Worm (Caenorhabditis elegans): Measurements from ENCODE around the gene Y50E8A.10.

Gene Y50E8A.10

DNA sequence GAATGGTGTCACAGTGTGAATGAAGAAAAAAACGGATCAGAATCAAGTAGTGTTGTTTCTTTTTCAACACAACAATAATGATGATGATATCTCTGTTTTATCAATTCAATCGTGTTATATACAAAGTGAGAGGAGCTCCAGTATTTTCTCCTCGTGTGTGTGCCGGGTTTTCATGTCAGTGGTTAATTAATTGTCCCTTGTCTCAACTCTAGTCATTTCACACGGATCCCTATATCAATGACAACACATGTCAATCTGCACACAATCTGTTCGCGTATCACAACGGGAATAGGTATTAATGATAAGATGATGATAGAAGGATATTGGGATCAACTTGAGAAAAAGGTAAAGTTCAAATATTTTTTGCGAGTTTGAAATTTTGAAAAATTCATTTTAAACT, 20.6 kb downstream of the Y50E8A.10 start:
- no peak for TF ChIP-seq snpc-1.1 (tag; optimal IDR thresholded peaks at IDR 0.05; ENCODE audit: insufficient read depth)
- TF ChIP-seq madf-6 (GFP tag; IDR thresholded peaks at IDR 0.05): no peak
- no peak for TF ChIP-seq nhr-80 (tag; optimal IDR thresholded peaks at IDR 0.05)
- TF ChIP-seq F37B4.10 (GFP tag; IDR thresholded peaks at IDR 0.05): no peak
- no peak for TF ChIP-seq dox-1 (GFP tag; IDR thresholded peaks at IDR 0.05)
- TF ChIP-seq ztf-6 (GFP tag; IDR thresholded peaks at IDR 0.05): no peak
- TF ChIP-seq chd-7 (tag; optimal IDR thresholded peaks at IDR 0.05): no peak
- TF ChIP-seq egl-44 (GFP tag; IDR thresholded peaks at IDR 0.05): no peak
- TF ChIP-seq Y95B8A.8 (GFP tag; IDR thresholded peaks at IDR 0.05): no peak
- no peak for TF ChIP-seq hlh-12 (tag; optimal IDR thresholded peaks at IDR 0.05)
- no peak for TF ChIP-seq F23B12.7 (tag; optimal IDR thresholded peaks at IDR 0.05; ENCODE audit: insufficient read depth)
- TF ChIP-seq lin-26 (GFP tag; IDR thresholded peaks at IDR 0.05): no peak
- no peak for TF ChIP-seq ceh-91 (GFP tag; IDR thresholded peaks at IDR 0.05)
- no peak for TF ChIP-seq gei-17 (GFP tag; optimal IDR thresholded peaks at IDR 0.05)
- no peak for TF ChIP-seq ceh-27 (GFP tag; optimal IDR thresholded peaks at IDR 0.05)
- no peak for TF ChIP-seq mel-28 (tag; optimal IDR thresholded peaks at IDR 0.05; ENCODE audit: borderline replicate concordance)
- no peak for TF ChIP-seq let-607 (tag; optimal IDR thresholded peaks at IDR 0.05)
- TF ChIP-seq ceh-40 (GFP tag; IDR thresholded peaks at IDR 0.05): no peak
- no peak for TF ChIP-seq ceh-100 (GFP tag; IDR thresholded peaks at IDR 0.05)

DNA sequence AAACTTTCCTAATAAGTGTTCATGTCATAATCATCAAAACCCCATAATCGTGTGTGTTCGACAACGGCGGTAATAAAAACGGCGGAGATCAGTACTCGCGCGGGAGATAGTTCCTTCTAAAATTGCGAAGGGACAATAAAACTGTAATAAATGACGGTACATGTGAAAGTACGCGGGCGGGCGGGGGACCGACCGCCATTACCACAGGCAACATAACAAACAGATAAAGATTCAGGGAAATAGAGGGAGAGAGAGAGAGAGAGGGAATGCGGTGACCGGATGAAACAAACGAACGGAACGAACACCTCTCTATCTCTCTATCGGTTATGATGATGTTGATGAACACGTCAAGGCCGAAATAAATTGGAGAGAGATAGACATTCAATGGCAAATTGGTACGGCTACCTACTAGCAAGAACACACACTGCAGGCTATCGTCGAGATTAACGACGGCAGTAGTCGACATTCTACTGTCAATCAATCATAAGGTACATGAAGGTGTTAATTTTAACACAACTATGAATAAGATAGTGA, 26.5 kb downstream of the Y50E8A.10 start:
- TF ChIP-seq aptf-3 (GFP tag; IDR thresholded peaks at IDR 0.05) (no peak), ets-4 (GFP tag; optimal IDR thresholded peaks at IDR 0.05) (no peak), ztf-28 (GFP tag; IDR thresholded peaks at IDR 0.05) (no peak), mxl-1 (tag; optimal IDR thresholded peaks at IDR 0.05) (no peak), F52B5.7 (tag; optimal IDR thresholded peaks at IDR 0.05) (no peak), lin-54 (GFP tag; optimal IDR thresholded peaks at IDR 0.05) (no peak), mel-28 (tag; optimal IDR thresholded peaks at IDR 0.05; ENCODE audit: borderline replicate concordance) (no peak), chd-7 (tag; optimal IDR thresholded peaks at IDR 0.05) (no peak), madf-6 (GFP tag; IDR thresholded peaks at IDR 0.05) (no peak), dpl-1 (GFP tag; optimal IDR thresholded peaks at IDR 0.05) (no peak), zfh-2 (GFP tag; conservative IDR thresholded peaks at IDR 0.05) (no peak), rcor-1 (GFP tag; IDR thresholded peaks at IDR 0.05) (no peak), gei-17 (GFP tag; optimal IDR thresholded peaks at IDR 0.05) (no peak), him-1 (tag; optimal IDR thresholded peaks at IDR 0.05) (no peak), ztf-6 (GFP tag; IDR thresholded peaks at IDR 0.05) (no peak), F22D6.2 (tag; optimal IDR thresholded peaks at IDR 0.05) (no peak)

DNA sequence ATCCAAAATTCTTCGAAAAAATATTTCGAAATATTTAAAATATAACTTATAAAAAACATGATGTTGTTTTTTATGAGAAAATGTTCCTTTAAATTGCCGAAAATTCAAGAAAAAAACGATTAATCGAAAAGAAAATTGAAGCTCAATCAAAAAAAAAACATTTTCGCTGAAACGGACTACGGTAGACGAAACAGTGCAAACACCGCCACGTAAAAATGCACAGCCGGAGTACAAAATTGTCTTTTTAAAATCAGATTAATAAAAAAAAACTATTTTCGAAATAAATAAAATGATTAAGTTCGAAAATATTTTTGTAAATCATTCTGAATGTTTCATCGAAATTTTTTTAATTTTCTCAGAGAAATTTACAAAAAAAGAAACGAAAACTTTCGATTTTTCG, 33.8 kb downstream of the Y50E8A.10 start:
- TF ChIP-seq mel-28 (tag; optimal IDR thresholded peaks at IDR 0.05; ENCODE audit: borderline replicate concordance) (no peak), ceh-58 (GFP tag; IDR thresholded peaks at IDR 0.05) (no peak), ets-4 (GFP tag; optimal IDR thresholded peaks at IDR 0.05) (no peak), Y53F4B.3 (GFP tag; IDR thresholded peaks at IDR 0.05) (no peak), pha-4 (tag; optimal IDR thresholded peaks at IDR 0.05) (no peak), ama-1 (optimal IDR thresholded peaks at IDR 0.05) (no peak), ama-1 (GFP tag; optimal IDR thresholded peaks at IDR 0.05) (no peak), B0035.1 (tag; optimal IDR thresholded peaks at IDR 0.05) (no peak), bed-1 (GFP tag; IDR thresholded peaks at IDR 0.05) (no peak), nhr-27 (tag; optimal IDR thresholded peaks at IDR 0.05) (no peak), rcor-1 (GFP tag; IDR thresholded peaks at IDR 0.05) (no peak), nfyb-1 (GFP tag; IDR thresholded peaks at IDR 0.05) (no peak), egl-18 (GFP tag; IDR thresholded peaks at IDR 0.05) (no peak), tlf-1 (GFP tag; optimal IDR thresholded peaks at IDR 0.05) (no peak), lsy-27 (tag; optimal IDR thresholded peaks at IDR 0.05; ENCODE audit: borderline replicate concordance, insufficient read depth) (no peak), madf-8 (GFP tag; conservative IDR thresholded peaks at IDR 0.05) (no peak), chd-7 (tag; optimal IDR thresholded peaks at IDR 0.05) (no peak), Y67H2A.10 (GFP tag; conservative IDR thresholded peaks at IDR 0.05) (no peak), T26A5.8 (tag; optimal IDR thresholded peaks at IDR 0.05) (no peak), ztf-25 (GFP tag; IDR thresholded peaks at IDR 0.05) (no peak)
